Worm (Caenorhabditis elegans) whole organism, midembryonic: ENCODE measurements around the gene W02A2.8.

Experiments used
- T22C8.4 ChIP-seq: fragments of 200-800 bp; sonication (Bioruptor generic); IDR thresholded peaks from 2 replicates; pipeline ENCODE4 v1.3.6; 2022; ENCODE audit warnings: missing genetic modification characterization, missing compliant biosample characterization
- flt-1 ChIP-seq: fragments of 200-800 bp; sonication (Bioruptor generic); IDR thresholded peaks from 2 replicates; pipeline ENCODE4 v1.3.6; 2022; ENCODE audit warnings: missing genetic modification characterization, missing compliant biosample characterization
- klf-2 ChIP-seq: fragments of 200-800 bp; sonication (Bioruptor generic); conservative IDR thresholded peaks from 2 replicates; pipeline ENCODE4 v1.3.6; 2022; ENCODE audit warnings: missing genetic modification reagents, missing genetic modification characterization, missing compliant biosample characterization
- ztf-23 ChIP-seq: fragments of 200-800 bp; sonication (Bioruptor generic); IDR thresholded peaks from 2 replicates; pipeline ENCODE4 v1.3.6; 2022; ENCODE audit warnings: missing genetic modification reagents, missing genetic modification characterization, missing compliant biosample characterization
- ztf-29 ChIP-seq: fragments of 200-800 bp; sonication (Bioruptor generic); IDR thresholded peaks from 2 replicates; pipeline ENCODE4 v1.3.6; 2022; ENCODE audit warnings: missing genetic modification reagents, missing genetic modification characterization, missing compliant biosample characterization

ce11 chrIV:13319886-13320650, 38.3 kb downstream of the W02A2.8 start:
- TF ChIP-seq ztf-29, result no peak
- TF ChIP-seq flt-1 (GFP tag; lab: Robert Waterston, UW), result no peak
- no peak for TF ChIP-seq T22C8.4 (GFP tag; lab: Robert Waterston, UW)
- no peak for TF ChIP-seq klf-2 (GFP tag; lab: Robert Waterston, UW)
- TF ChIP-seq ztf-23, result no peak
